Worm (Caenorhabditis elegans) whole organism, L3 larva: ENCODE results near the gene blos-2.

Source experiments
- R02D3.7 ChIP-seq: fragments of 150-350 bp; optimal IDR thresholded peaks from 2 replicates; lab custom pipeline; 2014; ENCODE audit warnings: missing biosample characterization, missing genetic modification characterization
- ZK546.5 ChIP-seq: sonication (generic microtip); optimal IDR thresholded peaks from 2 replicates; lab custom pipeline; 2017; ENCODE audit warnings: missing biosample characterization, missing genetic modification characterization
- aly-2 ChIP-seq: fragments of 150-350 bp; optimal IDR thresholded peaks from 2 replicates; lab custom pipeline; 2014; ENCODE audit warnings: missing biosample characterization, missing genetic modification characterization
- ama-1 ChIP-seq: fragments of 150-350 bp; optimal IDR thresholded peaks from 2 replicates; lab custom pipeline; 2018
- ceh-16 ChIP-seq: sonication (generic microtip); optimal IDR thresholded peaks from 2 replicates; lab custom pipeline; 2017; ENCODE audit warnings: missing biosample characterization, missing genetic modification characterization
- ceh-28 ChIP-seq: fragments of 150-350 bp; optimal IDR thresholded peaks from 2 replicates; lab custom pipeline; 2014; ENCODE audit warnings: missing biosample characterization, missing genetic modification reagents, missing genetic modification characterization
- ceh-82 ChIP-seq: fragments of 150-350 bp; optimal IDR thresholded peaks from 2 replicates; lab custom pipeline; 2014; ENCODE audit warnings: missing biosample characterization, missing genetic modification characterization
- ceh-9 ChIP-seq: sonication (generic microtip); optimal IDR thresholded peaks from 2 replicates; lab custom pipeline; 2018; ENCODE audit warnings: missing biosample characterization, missing genetic modification characterization
- daf-12 ChIP-seq: fragments of 150-350 bp; optimal IDR thresholded peaks from 2 replicates; lab custom pipeline; 2014; ENCODE audit warnings: missing biosample characterization, missing genetic modification reagents, missing genetic modification characterization
- egl-27 ChIP-seq: sonication (generic microtip); optimal IDR thresholded peaks from 4 replicates; lab custom pipeline; 2017; ENCODE audit warnings: missing biosample characterization, missing genetic modification reagents, missing genetic modification characterization
- egl-5 ChIP-seq: fragments of 150-350 bp; optimal IDR thresholded peaks from 2 replicates; lab custom pipeline; 2017; ENCODE audit warnings: missing biosample characterization, missing genetic modification reagents, missing genetic modification characterization, inconsistent platforms
- elt-1 ChIP-seq: fragments of 150-350 bp; optimal IDR thresholded peaks from 2 replicates; lab custom pipeline; 2014; ENCODE audit warnings: missing biosample characterization, missing genetic modification characterization
- elt-2 ChIP-seq: sonication (generic microtip); optimal IDR thresholded peaks from 2 replicates; lab custom pipeline; 2016; ENCODE audit warnings: missing genetic modification reagents, mild to moderate bottlenecking, missing genetic modification characterization, missing compliant biosample characterization
- elt-3 ChIP-seq, 3 experiments: fragments of 150-350 bp in 1 of 3; sonication (generic microtip) in 2 of 3; optimal IDR thresholded peaks; 2 replicates in 2 of 3; 4 replicates in 1 of 3; lab custom pipeline; 2014 to 2017; ENCODE audit warnings: missing biosample characterization in 3 of 3, missing genetic modification characterization in 3 of 3
- eor-1 ChIP-seq, 2 experiments: fragments of 150-350 bp; optimal IDR thresholded peaks; 2 replicates each; lab custom pipeline; 2014 to 2018; ENCODE audit warnings: missing biosample characterization in 2 of 2, missing genetic modification characterization in 2 of 2
- fkh-10 ChIP-seq: sonication (generic microtip); optimal IDR thresholded peaks from 2 replicates; lab custom pipeline; 2017; ENCODE audit warnings: missing biosample characterization, missing genetic modification reagents, missing genetic modification characterization
- fkh-2 ChIP-seq: fragments of 150-350 bp; optimal IDR thresholded peaks from 2 replicates; lab custom pipeline; 2014; ENCODE audit warnings: missing biosample characterization, missing genetic modification reagents, missing genetic modification characterization
- hmg-11 ChIP-seq: sonication (generic microtip); optimal IDR thresholded peaks from 2 replicates; lab custom pipeline; 2016; ENCODE audit warnings: missing genetic modification characterization, missing compliant biosample characterization
- jun-1 ChIP-seq: fragments of 150-350 bp; optimal IDR thresholded peaks from 2 replicates; lab custom pipeline; 2014; ENCODE audit warnings: missing biosample characterization, missing genetic modification reagents, missing genetic modification characterization
- lin-15B ChIP-seq: fragments of 150-350 bp; optimal IDR thresholded peaks from 2 replicates; lab custom pipeline; 2014; ENCODE audit warnings: missing biosample characterization, missing genetic modification characterization
- lin-39 ChIP-seq: fragments of 150-350 bp; optimal IDR thresholded peaks from 2 replicates; lab custom pipeline; 2018; ENCODE audit warnings: missing biosample characterization, missing genetic modification reagents, missing genetic modification characterization
- lsy-12 ChIP-seq: sonication (generic microtip); optimal IDR thresholded peaks from 2 replicates; lab custom pipeline; 2016; ENCODE audit warnings: mild to moderate bottlenecking, missing genetic modification characterization, missing compliant biosample characterization
- mdl-1 ChIP-seq: fragments of 150-350 bp; optimal IDR thresholded peaks from 2 replicates; lab custom pipeline; 2014; ENCODE audit warnings: missing biosample characterization, missing genetic modification characterization
- mml-1 ChIP-seq: fragments of 150-350 bp; sonication (generic microtip); optimal IDR thresholded peaks from 3 replicates; lab custom pipeline; 2014; ENCODE audit warnings: missing biosample characterization, missing genetic modification characterization
- nfya-1 ChIP-seq: sonication (generic microtip); optimal IDR thresholded peaks from 2 replicates; lab custom pipeline; 2017; ENCODE audit warnings: missing genetic modification characterization, mild to moderate bottlenecking, missing compliant biosample characterization, antibody characterized with exemption, moderate library complexity; ENCODE audit not compliant: insufficient read depth
- nhr-11 ChIP-seq: fragments of 150-350 bp; optimal IDR thresholded peaks from 2 replicates; lab custom pipeline; 2014; ENCODE audit warnings: missing biosample characterization, missing genetic modification characterization
- nhr-12 ChIP-seq: fragments of 150-350 bp; optimal IDR thresholded peaks from 2 replicates; lab custom pipeline; 2014; ENCODE audit warnings: missing biosample characterization, missing genetic modification characterization
- nhr-23 ChIP-seq: fragments of 150-350 bp; optimal IDR thresholded peaks from 2 replicates; lab custom pipeline; 2014; ENCODE audit warnings: missing biosample characterization, missing genetic modification reagents, missing genetic modification characterization
- nhr-237 ChIP-seq: fragments of 150-350 bp; optimal IDR thresholded peaks from 2 replicates; lab custom pipeline; 2014; ENCODE audit warnings: missing biosample characterization, missing genetic modification characterization
- nhr-25 ChIP-seq: sonication (generic microtip); optimal IDR thresholded peaks from 2 replicates; lab custom pipeline; 2017; ENCODE audit warnings: missing biosample characterization, missing genetic modification characterization
- nhr-28 ChIP-seq: fragments of 150-350 bp; optimal IDR thresholded peaks from 2 replicates; lab custom pipeline; 2014; ENCODE audit warnings: missing biosample characterization, missing genetic modification characterization
- nhr-43 ChIP-seq: sonication (generic microtip); optimal IDR thresholded peaks from 2 replicates; lab custom pipeline; 2016; ENCODE audit warnings: mild to moderate bottlenecking, missing genetic modification characterization, missing compliant biosample characterization; ENCODE audit not compliant: poor library complexity, severe bottlenecking
- nhr-67 ChIP-seq: fragments of 150-350 bp; optimal IDR thresholded peaks from 2 replicates; lab custom pipeline; 2014; ENCODE audit warnings: missing biosample characterization, missing genetic modification characterization
- nhr-76 ChIP-seq: fragments of 150-350 bp; sonication (generic microtip); optimal IDR thresholded peaks from 5 replicates; lab custom pipeline; 2014; ENCODE audit warnings: missing biosample characterization, missing genetic modification characterization
- pha-4 ChIP-seq: fragments of 150-350 bp; optimal IDR thresholded peaks from 2 replicates; lab custom pipeline; 2014; ENCODE audit warnings: missing biosample characterization, missing genetic modification reagents, missing genetic modification characterization
- sea-2 ChIP-seq: fragments of 150-350 bp; sonication (generic microtip); optimal IDR thresholded peaks from 4 replicates; lab custom pipeline; 2014; ENCODE audit warnings: missing biosample characterization, missing genetic modification reagents, missing genetic modification characterization
- skn-1 ChIP-seq: fragments of 150-350 bp; optimal IDR thresholded peaks from 2 replicates; lab custom pipeline; 2014; ENCODE audit warnings: missing biosample characterization, missing genetic modification characterization
- snpc-4 ChIP-seq: fragments of 150-350 bp; optimal IDR thresholded peaks from 2 replicates; lab custom pipeline; 2014; ENCODE audit warnings: missing biosample characterization, missing genetic modification characterization
- tbx-2 ChIP-seq: sonication (generic microtip); optimal IDR thresholded peaks from 2 replicates; lab custom pipeline; 2016; ENCODE audit warnings: mild to moderate bottlenecking, missing genetic modification characterization, missing compliant biosample characterization
- unc-39 ChIP-seq: sonication (generic microtip); optimal IDR thresholded peaks from 4 replicates; lab custom pipeline; 2017; ENCODE audit warnings: missing biosample characterization, missing genetic modification characterization
- zag-1 ChIP-seq: fragments of 150-350 bp; optimal IDR thresholded peaks from 2 replicates; lab custom pipeline; 2014; ENCODE audit warnings: missing biosample characterization, missing genetic modification characterization
- ztf-11 ChIP-seq: fragments of 150-350 bp; optimal IDR thresholded peaks from 2 replicates; lab custom pipeline; 2014; ENCODE audit warnings: missing biosample characterization, missing genetic modification characterization
- ztf-4 ChIP-seq: fragments of 150-350 bp; optimal IDR thresholded peaks from 2 replicates; lab custom pipeline; 2014; ENCODE audit warnings: missing biosample characterization, missing genetic modification characterization

The blos-2 gene

DNA sequence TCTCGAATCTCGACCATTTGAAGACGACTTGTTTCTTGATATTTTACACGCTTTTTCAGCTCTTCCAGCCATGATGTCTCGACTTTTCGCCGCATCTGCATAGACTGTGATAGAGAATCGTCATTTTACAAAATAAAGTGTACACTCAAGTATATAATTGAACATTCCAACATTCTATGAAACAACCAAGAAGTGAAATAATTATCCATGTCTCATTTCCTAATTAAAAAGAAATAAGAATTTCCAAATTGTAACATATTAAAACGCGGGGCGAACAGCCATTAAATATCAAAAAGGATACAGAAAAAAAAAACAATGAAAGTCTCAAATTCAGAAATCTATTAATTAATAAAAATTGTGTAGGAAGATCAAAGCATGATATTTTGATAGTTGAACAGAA, 39.0 kb downstream of the blos-2 start, which contains the start of gene smg-3:
Gene smg-3, minus strand, starts transcription at position 101 of the 400 bp plus-strand sequence.
- TF ChIP-seq daf-12 (tag; lab: Kevin White, UChicago) (no peak), tbx-2 (no peak), elt-1 (tag; lab: Kevin White, UChicago) (no peak), nhr-11 (tag; lab: Kevin White, UChicago) (no peak), hmg-11 (tag; lab: Kevin White, UChicago) (no peak), ceh-28 (tag; lab: Kevin White, UChicago) (no peak), fkh-2 (no peak), mml-1 (tag; lab: Kevin White, UChicago) (no peak), nhr-67 (tag; lab: Kevin White, UChicago) (no peak), nhr-28 (tag; lab: Kevin White, UChicago) (no peak), nfya-1 (tag; lab: Kevin White, UChicago) (no peak), elt-3 (tag; optimal IDR thresholded peaks at IDR 0.05; lab: Kevin White, UChicago) (no peak), mdl-1 (tag; lab: Kevin White, UChicago) (no peak), sea-2 (GFP tag; lab: Kevin White, UChicago) (no peak), egl-5 (tag; lab: Kevin White, UChicago) (no peak), nhr-23 (tag; lab: Kevin White, UChicago) (no peak), ceh-9 (tag; lab: Kevin White, UChicago) (no peak), pha-4 (tag; lab: Kevin White, UChicago) (no peak), zag-1 (no peak)
- TF ChIP-seq, all 47 proteins: peak for 0

ce11 chrIV:6373721-6374120, 39.7 kb downstream of the blos-2 start:
- no peak for TF ChIP-seq ztf-11 (tag; lab: Kevin White, UChicago)
- no peak for TF ChIP-seq nhr-76 (tag; lab: Kevin White, UChicago)
- TF ChIP-seq ztf-4 = no peak
- TF ChIP-seq ceh-16 (tag; lab: Kevin White, UChicago) = no peak
- TF ChIP-seq sea-2 (GFP tag; lab: Kevin White, UChicago) = no peak
- TF ChIP-seq eor-1 (tag; optimal IDR thresholded peaks at IDR 0.05; lab: Kevin White, UChicago) = no peak
- TF ChIP-seq nhr-11 (tag; lab: Kevin White, UChicago) = no peak
- TF ChIP-seq ama-1 (lab: Kevin White, UChicago) = no peak
- TF ChIP-seq egl-5 (tag; lab: Kevin White, UChicago) = no peak
- no peak for TF ChIP-seq nhr-12 (tag; lab: Kevin White, UChicago)
- no peak for TF ChIP-seq skn-1 (tag; lab: Kevin White, UChicago)
- no peak for TF ChIP-seq snpc-4 (tag; lab: Kevin White, UChicago)
- no peak for TF ChIP-seq R02D3.7 (tag; lab: Kevin White, UChicago)
- no peak for TF ChIP-seq jun-1
- no peak for TF ChIP-seq elt-1 (tag; lab: Kevin White, UChicago)
- TF ChIP-seq nhr-28 (tag; lab: Kevin White, UChicago) = no peak

DNA sequence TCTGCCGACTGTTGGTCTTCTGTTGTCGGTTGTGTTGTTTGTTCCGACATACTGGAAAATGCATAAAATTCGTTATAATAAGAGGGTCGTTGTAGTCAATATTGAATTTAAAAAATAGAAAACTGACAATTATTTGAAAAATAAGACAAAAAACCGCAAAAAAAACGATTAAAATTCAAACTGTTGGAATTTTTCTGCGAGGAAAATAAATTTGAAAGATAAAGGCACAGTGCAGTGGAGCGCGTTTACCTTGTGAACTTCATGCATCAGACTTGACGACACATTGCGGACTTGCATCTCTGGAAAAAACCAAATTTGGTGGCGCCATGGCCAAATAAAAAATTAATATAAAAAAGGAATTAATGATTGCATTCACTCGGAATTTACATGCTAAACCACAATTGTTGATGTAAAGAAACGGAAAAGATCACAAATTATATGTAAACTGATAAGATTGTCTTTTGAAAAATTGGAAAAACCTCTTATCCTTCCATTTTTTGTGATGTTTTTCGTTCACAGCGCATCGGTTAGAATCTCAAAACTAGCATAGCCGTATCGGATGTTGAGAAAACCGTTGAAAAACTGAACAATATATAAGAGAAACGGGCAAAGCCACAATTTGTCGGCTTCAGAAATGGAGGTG, 42.6 kb downstream of the blos-2 start, which contains the start of the genes hrpf-2 and bli-6:
Gene hrpf-2, minus strand, starts transcription at position 51 of the 643 bp plus-strand sequence.
Gene bli-6, plus strand, starts transcription at position 593 of the 643 bp plus-strand sequence.
- no peak for TF ChIP-seq tbx-2
- TF ChIP-seq nhr-43 (tag; lab: Kevin White, UChicago) = peak; percentile 45
- TF ChIP-seq nhr-237 (tag; lab: Kevin White, UChicago) = no peak
- TF ChIP-seq egl-5 (tag; lab: Kevin White, UChicago) = no peak
- no peak for TF ChIP-seq lsy-12 (tag; lab: Kevin White, UChicago)
- peak; percentile 95 for TF ChIP-seq lin-15B (tag; lab: Kevin White, UChicago)
- TF ChIP-seq fkh-2 = no peak
- peak; percentile 70 for TF ChIP-seq hmg-11 (tag; lab: Kevin White, UChicago)
- no peak for TF ChIP-seq ZK546.5 (tag; lab: Kevin White, UChicago)
- peak; percentile 79 for TF ChIP-seq snpc-4 (tag; lab: Kevin White, UChicago)
- no peak for TF ChIP-seq egl-27 (tag; lab: Kevin White, UChicago)
- TF ChIP-seq elt-2 (tag; lab: Kevin White, UChicago) = peak; percentile 46
- TF ChIP-seq elt-3 (tag; optimal IDR thresholded peaks at IDR 0.05; lab: Kevin White, UChicago) = no peak
- peak; percentile 21 for TF ChIP-seq jun-1
- peak; percentile 63 for TF ChIP-seq lin-39
- no peak for TF ChIP-seq unc-39 (tag; lab: Kevin White, UChicago)
- TF ChIP-seq mdl-1 (tag; lab: Kevin White, UChicago) = no peak
- no peak for TF ChIP-seq ceh-82 (tag; lab: Kevin White, UChicago)
- TF ChIP-seq nfya-1 (tag; lab: Kevin White, UChicago) = peak; percentile 70
- TF ChIP-seq ceh-16 (tag; lab: Kevin White, UChicago) = no peak
- no peak for TF ChIP-seq zag-1
- no peak for TF ChIP-seq nhr-76 (tag; lab: Kevin White, UChicago)
- TF ChIP-seq nhr-12 (tag; lab: Kevin White, UChicago) = no peak
- TF ChIP-seq R02D3.7 (tag; lab: Kevin White, UChicago) = peak; percentile 81
- TF ChIP-seq fkh-10 (GFP tag; lab: Kevin White, UChicago) = no peak
- no peak for TF ChIP-seq aly-2
- TF ChIP-seq skn-1 (tag; lab: Kevin White, UChicago) = no peak
- peak; percentile 69 for TF ChIP-seq nhr-23 (tag; lab: Kevin White, UChicago)
- TF ChIP-seq sea-2 (GFP tag; lab: Kevin White, UChicago) = no peak
- no peak for TF ChIP-seq daf-12 (tag; lab: Kevin White, UChicago)
- peak; percentile 89 for TF ChIP-seq pha-4 (tag; lab: Kevin White, UChicago)
- peak; percentile 56 for TF ChIP-seq nhr-25 (tag; lab: Kevin White, UChicago)
